Fruit fly (Drosophila melanogaster) whole organism, embryonic: Measurements from ENCODE around the gene Bet3.

Experiments
- Atf6 ChIP-seq: fragments of 200-800 bp; sonication (Bioruptor generic); IDR thresholded peaks from 2 replicates; pipeline ENCODE4 v1.3.6; 2022; ENCODE audit warnings: missing biosample characterization, missing genetic modification characterization
- Awh ChIP-seq: fragments of 200-800 bp; sonication (Bioruptor generic); IDR thresholded peaks from 2 replicates; pipeline ENCODE4, ENCODE4 v1.3.6; 2022; ENCODE audit warnings: missing biosample characterization, missing genetic modification characterization
- C15 ChIP-seq: fragments of 200-800 bp; sonication (Bioruptor generic); IDR thresholded peaks from 3 replicates; pipeline ENCODE4 v1.3.6; 2022; ENCODE audit warnings: missing biosample characterization, missing genetic modification characterization
- CG10147 ChIP-seq: fragments of 200-800 bp; sonication (Bioruptor generic); optimal IDR thresholded peaks from 2 replicates; lab custom pipeline; 2019; ENCODE audit warnings: missing biosample characterization, mild to moderate bottlenecking, missing genetic modification characterization, moderate library complexity
- CG10654 ChIP-seq: fragments of 200-800 bp; sonication (Bioruptor generic); optimal IDR thresholded peaks from 2 replicates; lab custom pipeline; 2016; ENCODE audit warnings: missing biosample characterization, missing genetic modification characterization
- CG11085 ChIP-seq: fragments of 200-800 bp; sonication (Bioruptor generic); IDR thresholded peaks from 2 replicates; pipeline ENCODE4 v1.3.6; 2022; ENCODE audit warnings: missing biosample characterization, missing genetic modification characterization
- CG11504 ChIP-seq: fragments of 200-800 bp; sonication (Bioruptor generic); optimal IDR thresholded peaks from 3 replicates; lab custom pipeline; 2019; ENCODE audit warnings: missing biosample characterization, mild to moderate bottlenecking, missing genetic modification characterization, moderate library complexity
- CG11723 ChIP-seq: fragments of 200-800 bp; sonication (Bioruptor generic); optimal IDR thresholded peaks from 2 replicates; lab custom pipeline; 2017; ENCODE audit warnings: missing biosample characterization, mild to moderate bottlenecking, missing genetic modification characterization
- CG12236 ChIP-seq: fragments of 200-800 bp; sonication (Bioruptor generic); optimal IDR thresholded peaks from 2 replicates; lab custom pipeline; 2016; ENCODE audit warnings: missing biosample characterization, missing genetic modification characterization
- CG13894 ChIP-seq: fragments of 200-800 bp; sonication (Bioruptor generic); optimal IDR thresholded peaks from 3 replicates; lab custom pipeline; 2018; ENCODE audit warnings: missing biosample characterization, mild to moderate bottlenecking, missing genetic modification characterization, moderate library complexity
- CG1529 ChIP-seq: fragments of 200-800 bp; sonication (Bioruptor generic); optimal IDR thresholded peaks from 3 replicates; lab custom pipeline; 2018; ENCODE audit warnings: missing biosample characterization, missing genetic modification characterization
- CG15479 ChIP-seq: fragments of 200-800 bp; sonication (Bioruptor generic); optimal IDR thresholded peaks from 3 replicates; lab custom pipeline; 2019; ENCODE audit warnings: missing biosample characterization, mild to moderate bottlenecking, missing genetic modification characterization, moderate library complexity
- CG17612 ChIP-seq: fragments of 200-800 bp; sonication (Bioruptor generic); IDR thresholded peaks from 2 replicates; pipeline ENCODE4 v1.3.6; 2022; ENCODE audit warnings: missing biosample characterization, missing genetic modification characterization
- CG18619 ChIP-seq: fragments of 200-800 bp; sonication (Bioruptor generic); optimal IDR thresholded peaks from 3 replicates; lab custom pipeline; 2017; ENCODE audit warnings: missing biosample characterization, mild to moderate bottlenecking, missing genetic modification characterization
- CG2712 ChIP-seq: fragments of 200-800 bp; optimal IDR thresholded peaks from 3 replicates; lab custom pipeline; 2019; ENCODE audit warnings: missing biosample characterization, mild to moderate bottlenecking, missing genetic modification characterization, moderate library complexity
- CG3163 ChIP-seq: fragments of 200-800 bp; sonication (Bioruptor generic); optimal IDR thresholded peaks from 3 replicates; lab custom pipeline; 2016; ENCODE audit warnings: missing biosample characterization, missing genetic modification characterization
- CG3407 ChIP-seq: fragments of 200-800 bp; sonication (Bioruptor generic); optimal IDR thresholded peaks from 2 replicates; lab custom pipeline; 2018; ENCODE audit warnings: missing biosample characterization, mild to moderate bottlenecking, missing genetic modification characterization
- CG4282 ChIP-seq: fragments of 200-800 bp; sonication (Bioruptor generic); optimal IDR thresholded peaks from 2 replicates; lab custom pipeline; 2016; ENCODE audit warnings: missing biosample characterization, missing genetic modification characterization
- CG4730 ChIP-seq: fragments of 200-800 bp; sonication (Bioruptor generic); IDR thresholded peaks from 2 replicates; pipeline ENCODE4 v1.3.6; 2022; ENCODE audit warnings: missing biosample characterization, missing genetic modification characterization
- CG6765 ChIP-seq: fragments of 200-800 bp; sonication (Bioruptor generic); optimal IDR thresholded peaks from 3 replicates; lab custom pipeline; 2017; ENCODE audit warnings: missing biosample characterization, mild to moderate bottlenecking, missing genetic modification characterization
- CG7357 ChIP-seq: fragments of 200-800 bp; sonication (Bioruptor generic); IDR thresholded peaks from 3 replicates; pipeline ENCODE4 v1.3.6; 2022; ENCODE audit warnings: missing biosample characterization, missing genetic modification characterization
- CG8281 ChIP-seq: fragments of 200-800 bp; sonication (Bioruptor generic); optimal IDR thresholded peaks from 2 replicates; lab custom pipeline; 2018; ENCODE audit warnings: missing biosample characterization, mild to moderate bottlenecking, missing genetic modification characterization, moderate library complexity
- CTCF ChIP-seq: fragments of 200-800 bp; sonication (Bioruptor generic); optimal IDR thresholded peaks from 2 replicates; lab custom pipeline; 2017; ENCODE audit warnings: missing biosample characterization, mild to moderate bottlenecking, missing genetic modification characterization, moderate library complexity
- Camta ChIP-seq: fragments of 200-800 bp; sonication (Bioruptor generic); optimal IDR thresholded peaks from 2 replicates; lab custom pipeline; 2016; ENCODE audit warnings: missing biosample characterization, missing genetic modification characterization
- D19B ChIP-seq: fragments of 200-800 bp; sonication (Bioruptor generic); optimal IDR thresholded peaks from 2 replicates; lab custom pipeline; 2017; ENCODE audit warnings: missing biosample characterization, mild to moderate bottlenecking, missing genetic modification characterization
- HHEX ChIP-seq: fragments of 200-800 bp; sonication (Bioruptor generic); optimal IDR thresholded peaks from 3 replicates; lab custom pipeline; 2017; ENCODE audit warnings: missing biosample characterization, mild to moderate bottlenecking, missing genetic modification characterization, missing genetic modification reagents
- HLH3B ChIP-seq: fragments of 200-800 bp; sonication (Bioruptor generic); IDR thresholded peaks from 2 replicates; pipeline ENCODE4 v1.3.6; 2022; ENCODE audit warnings: missing biosample characterization, missing genetic modification characterization
- HLH4C ChIP-seq: fragments of 200-800 bp; sonication (Bioruptor generic); IDR thresholded peaks from 3 replicates; pipeline ENCODE4 v1.3.6; 2022; ENCODE audit warnings: missing biosample characterization, missing genetic modification characterization; ENCODE audit not compliant: partially characterized antibody
- Hmx ChIP-seq: fragments of 200-800 bp; sonication (Bioruptor generic); optimal IDR thresholded peaks from 2 replicates; lab custom pipeline; 2016; ENCODE audit warnings: missing biosample characterization, missing genetic modification characterization
- MESR4 ChIP-seq: fragments of 200-800 bp; sonication (Bioruptor generic); optimal IDR thresholded peaks from 2 replicates; lab custom pipeline; 2018; ENCODE audit warnings: missing biosample characterization, mild to moderate bottlenecking, missing genetic modification characterization, moderate library complexity
- Nf-YB ChIP-seq: fragments of 200-800 bp; sonication (Bioruptor generic); optimal IDR thresholded peaks from 3 replicates; lab custom pipeline; 2019; ENCODE audit warnings: missing biosample characterization, mild to moderate bottlenecking, missing genetic modification characterization, moderate library complexity
- Rfx ChIP-seq: fragments of 200-800 bp; sonication (Bioruptor generic); IDR thresholded peaks from 2 replicates; pipeline ENCODE4 v1.3.6; 2022; ENCODE audit warnings: missing biosample characterization, missing genetic modification characterization
- Usf ChIP-seq: fragments of 200-800 bp; sonication (Bioruptor generic); optimal IDR thresholded peaks from 2 replicates; lab custom pipeline; 2017; ENCODE audit warnings: missing genotype, missing biosample characterization, missing genetic modification characterization
- abd-A ChIP-seq: fragments of 200-800 bp; sonication (Bioruptor generic); optimal IDR thresholded peaks from 3 replicates; lab custom pipeline; 2019; ENCODE audit warnings: missing biosample characterization, mild to moderate bottlenecking, missing genetic modification characterization, moderate library complexity
- cad ChIP-seq: fragments of >200 bp; optimal IDR thresholded peaks from 2 replicates; lab custom pipeline; 2017; ENCODE audit warnings: missing biosample characterization, missing genetic modification characterization
- cas ChIP-seq: fragments of 200-800 bp; sonication (Bioruptor generic); IDR thresholded peaks from 2 replicates; pipeline ENCODE4 v1.3.6; 2022; ENCODE audit warnings: missing biosample characterization, missing genetic modification characterization
- croc ChIP-seq: fragments of 200-800 bp; sonication (Bioruptor generic); conservative IDR thresholded peaks from 3 replicates; pipeline ENCODE4 v1.3.6; 2022; ENCODE audit warnings: missing biosample characterization, missing genetic modification characterization
- cwo ChIP-seq: fragments of 200-800 bp; sonication (Bioruptor generic); optimal IDR thresholded peaks from 3 replicates; lab custom pipeline; 2017; ENCODE audit warnings: missing biosample characterization, missing genetic modification characterization, mild to moderate bottlenecking, moderate library complexity, missing genetic modification reagents
- grau ChIP-seq: fragments of 200-800 bp; optimal IDR thresholded peaks from 3 replicates; lab custom pipeline; 2019; ENCODE audit warnings: missing biosample characterization, mild to moderate bottlenecking, missing genetic modification characterization, moderate library complexity
- grn ChIP-seq: fragments of 200-800 bp; sonication (Bioruptor generic); optimal IDR thresholded peaks from 3 replicates; lab custom pipeline; 2017; ENCODE audit warnings: missing biosample characterization, missing genetic modification characterization
- hbn ChIP-seq: fragments of 200-800 bp; sonication (Bioruptor generic); IDR thresholded peaks from 2 replicates; pipeline ENCODE4 v1.3.6; 2022; ENCODE audit warnings: missing biosample characterization, missing genetic modification characterization; ENCODE audit not compliant: partially characterized antibody
- lov ChIP-seq, 2 experiments: fragments of 200-800 bp in 1 of 2; fragments of >200 bp in 1 of 2; sonication (Bioruptor generic) in 1 of 2; IDR thresholded peaks in 1 of 2; optimal IDR thresholded peaks in 1 of 2; 2 replicates in 1 of 2; 3 replicates in 1 of 2; pipeline versions ENCODE4 v1.3.6 to Lab custom; 2017 to 2022; ENCODE audit warnings: missing biosample characterization in 1 of 2, missing genetic modification characterization in 1 of 2
- p53 ChIP-seq: fragments of 200-800 bp; sonication (Bioruptor generic); optimal IDR thresholded peaks from 2 replicates; lab custom pipeline; 2016; ENCODE audit warnings: missing biosample characterization, missing genetic modification characterization
- pho ChIP-seq: fragments of 200-800 bp; sonication (Bioruptor generic); optimal IDR thresholded peaks from 2 replicates; lab custom pipeline; 2016; ENCODE audit warnings: missing biosample characterization, missing genetic modification characterization
- phol ChIP-seq: fragments of 200-800 bp; sonication (Bioruptor generic); optimal IDR thresholded peaks from 3 replicates; lab custom pipeline; 2018; ENCODE audit warnings: missing biosample characterization, mild to moderate bottlenecking, missing genetic modification characterization, moderate library complexity
- pum ChIP-seq: fragments of 200-800 bp; sonication (Bioruptor generic); optimal IDR thresholded peaks from 2 replicates; lab custom pipeline; 2016; ENCODE audit warnings: missing biosample characterization, missing genetic modification characterization
- sd ChIP-seq: fragments of 200-800 bp; sonication (Bioruptor generic); optimal IDR thresholded peaks from 3 replicates; lab custom pipeline; 2018; ENCODE audit warnings: missing biosample characterization, mild to moderate bottlenecking, missing genetic modification characterization, moderate library complexity
- slbo ChIP-seq: fragments of 200-800 bp; sonication (Bioruptor generic); IDR thresholded peaks from 2 replicates; pipeline ENCODE4 v1.3.6; 2022; ENCODE audit warnings: missing biosample characterization, missing genetic modification characterization
- slp2 ChIP-seq: fragments of 200-800 bp; sonication (Bioruptor generic); optimal IDR thresholded peaks from 2 replicates; lab custom pipeline; 2016; ENCODE audit warnings: missing biosample characterization, missing genetic modification characterization
- sr ChIP-seq: fragments of 200-800 bp; sonication (Bioruptor generic); IDR thresholded peaks from 3 replicates; pipeline ENCODE4 v1.3.6; 2022; ENCODE audit warnings: missing biosample characterization, missing genetic modification characterization
- wor ChIP-seq: fragments of 200-800 bp; sonication (Bioruptor generic); IDR thresholded peaks from 2 replicates; pipeline ENCODE4 v1.3.6; 2022; ENCODE audit warnings: missing biosample characterization, missing genetic modification characterization

The Bet3 gene

DNA sequence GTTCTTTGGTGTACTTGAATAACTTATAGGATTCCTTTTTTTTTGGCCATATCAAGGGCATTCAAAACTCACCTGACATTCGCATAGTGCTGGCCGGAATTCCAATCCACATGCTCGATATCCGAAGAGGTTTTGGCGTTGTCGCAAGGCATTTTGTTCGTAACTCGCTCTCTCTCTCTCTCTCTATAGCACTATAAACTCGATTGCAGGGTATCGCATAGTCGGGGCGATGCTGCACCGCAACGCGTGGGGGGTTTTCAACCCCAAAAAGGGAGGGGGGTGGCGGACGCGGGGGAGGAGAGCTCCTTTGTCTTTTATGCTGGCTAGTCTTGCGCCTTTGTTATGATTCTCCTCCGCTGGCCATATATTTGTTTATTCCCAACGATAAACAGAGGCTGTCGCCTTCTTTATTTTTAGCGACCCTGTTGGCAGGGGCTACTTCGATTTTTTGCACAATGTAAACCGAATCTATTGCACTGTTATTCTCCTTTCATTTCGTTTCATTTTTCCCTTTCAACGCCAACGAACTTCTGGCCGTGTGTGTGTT lies 43.6 kb downstream of the Bet3 start (continued):
- TF ChIP-seq hbn (GFP tag; lab: Robert Waterston, UW) (no peak), HHEX (GFP tag; lab: Kevin White, UChicago) (peak; percentile 16), CG3407 (GFP tag; lab: Kevin White, UChicago) (no peak), grau (tag; lab: Kevin White, UChicago) (no peak), sd (tag; lab: Kevin White, UChicago) (peak; percentile 30), CG15479 (GFP tag; lab: Kevin White, UChicago) (no peak), p53 (GFP tag; lab: Kevin White, UChicago) (no peak), CG6765 (GFP tag; lab: Kevin White, UChicago) (no peak), slbo (GFP tag; lab: Robert Waterston, UW) (0 out of 2 replicates have a peak, but pooled peaks have one; percentile 20), Atf6 (0 out of 2 replicates have a peak, but pooled peaks have one; percentile 21), Hmx (GFP tag; lab: Kevin White, UChicago) (no peak), CG18619 (GFP tag; lab: Kevin White, UChicago) (no peak), abd-A (tag; lab: Kevin White, UChicago) (no peak), MESR4 (no peak), Awh (GFP tag; lab: Robert Waterston, UW) (no peak), lov (optimal IDR thresholded peaks at IDR 0.05; lab: Kevin White, UChicago) (no peak), lov (GFP tag; IDR thresholded peaks at IDR 0.05; lab: Robert Waterston, UW) (no peak), CG17612 (GFP tag; lab: Robert Waterston, UW) (no peak), pum (GFP tag; lab: Kevin White, UChicago) (no peak), CG11504 (tag; lab: Kevin White, UChicago) (peak; percentile 14), CG10654 (peak; percentile 1), CG10147 (GFP tag; lab: Kevin White, UChicago) (no peak), sr (GFP tag; lab: Robert Waterston, UW) (no peak), wor (GFP tag; lab: Robert Waterston, UW) (no peak), CG4730 (GFP tag; lab: Robert Waterston, UW) (no peak), CG8281 (tag; lab: Kevin White, UChicago) (no peak), slp2 (GFP tag; lab: Kevin White, UChicago) (no peak), cas (GFP tag; lab: Robert Waterston, UW) (no peak), phol (tag; lab: Kevin White, UChicago) (peak; percentile 4), Nf-YB (GFP tag; lab: Kevin White, UChicago) (no peak), CTCF (GFP tag; lab: Kevin White, UChicago) (no peak), CG12236 (no peak), D19B (peak; percentile 90), cad (GFP tag; lab: Kevin White, UChicago) (no peak), pho (no peak), Rfx (GFP tag; lab: Robert Waterston, UW) (no peak), grn (GFP tag; lab: Kevin White, UChicago) (no peak), croc (GFP tag; lab: Robert Waterston, UW) (no peak), CG4282 (no peak), C15 (GFP tag; lab: Robert Waterston, UW) (no peak), CG1529 (GFP tag; lab: Kevin White, UChicago) (no peak), CG2712 (tag; lab: Kevin White, UChicago) (peak; percentile 12), CG13894 (no peak), cwo (GFP tag; lab: Kevin White, UChicago) (no peak), HLH3B (no peak), CG11085 (no peak), CG3163 (GFP tag; lab: Kevin White, UChicago) (no peak), Camta (GFP tag; lab: Kevin White, UChicago) (no peak), HLH4C (no peak), Usf (GFP tag; lab: Kevin White, UChicago) (no peak), CG7357 (peak; percentile 39; the same call in 1 of the 3 replicates), CG11723 (GFP tag; lab: Kevin White, UChicago) (no peak)
